Fruit fly (Drosophila melanogaster) whole organism, wandering third instar larva: ENCODE data around the gene Det.

Source experiments
- Vsx2 ChIP-seq: fragments of 200-300, 225-300 bp; sonication (Bioruptor generic); optimal IDR thresholded peaks from 2 replicates; lab custom pipeline; 2018; ENCODE audit warnings: missing biosample characterization, missing genetic modification characterization; ENCODE audit not compliant: partially characterized antibody
- fru ChIP-seq: fragments of 200-800 bp; sonication (Bioruptor generic); optimal IDR thresholded peaks from 3 replicates; lab custom pipeline; 2016; ENCODE audit warnings: missing biosample characterization, mild to moderate bottlenecking, missing genetic modification characterization
- h ChIP-seq: fragments of 200-800 bp; sonication (Bioruptor generic); optimal IDR thresholded peaks from 3 replicates; lab custom pipeline; 2016; ENCODE audit warnings: missing biosample characterization, mild to moderate bottlenecking, missing genetic modification characterization

- TF ChIP-seq fru (GFP tag; lab: Kevin White, UChicago) (no peak), Vsx2 (peak; percentile 35), h (GFP tag; lab: Kevin White, UChicago) (peak; percentile 58)
These were observed 38.4 kb upstream of the Det start for dm6 chr3R:17110880-17111726.
